Fruit fly (Drosophila melanogaster) whole organism, pupa: Measurements from ENCODE around the gene CG2233.

ENCODE experiments used
- CG4496 ChIP-seq: fragments of 200-800 bp; sonication (Bioruptor generic); IDR thresholded peaks from 3 replicates; pipeline ENCODE4 v1.3.6; 2022; ENCODE audit warnings: missing biosample characterization, missing genetic modification characterization
- fd96Ca ChIP-seq: fragments of 200-800 bp; sonication (Bioruptor generic); IDR thresholded peaks from 3 replicates; pipeline ENCODE4 v1.3.6; 2022; ENCODE audit warnings: missing biosample characterization, missing genetic modification characterization

- no peak for TF ChIP-seq fd96Ca (GFP tag; lab: Robert Waterston, UW)
- peak; percentile 6; the same call in 1 of the 3 replicates for TF ChIP-seq CG4496 (GFP tag; lab: Robert Waterston, UW)
Measured at dm6 chrX:8057837-8058445, 20.6 kb upstream of the CG2233 start.
